Worm (Caenorhabditis elegans) whole organism, young adult: ENCODE results near the gene mog-4.

Experiments
- F10E7.11 ChIP-seq: sonication (generic microtip); optimal IDR thresholded peaks from 2 replicates; lab custom pipeline; 2017; ENCODE audit warnings: mild to moderate bottlenecking, missing genetic modification characterization, moderate library complexity, missing compliant biosample characterization
- F33H1.4 ChIP-seq: fragments of 200-800 bp; sonication (Bioruptor generic); IDR thresholded peaks from 2 replicates; pipeline ENCODE4 v1.3.6; 2022; ENCODE audit warnings: missing genetic modification reagents, missing genetic modification characterization, missing compliant biosample characterization
- Y67H2A.10 ChIP-seq: fragments of 200-800 bp; sonication (Bioruptor generic); conservative IDR thresholded peaks from 2 replicates; pipeline ENCODE4 v1.3.6; 2022; ENCODE audit warnings: missing genetic modification reagents, missing genetic modification characterization, missing compliant biosample characterization
- dpl-1 ChIP-seq: fragments of 150-350 bp; optimal IDR thresholded peaks from 2 replicates; lab custom pipeline; 2014; ENCODE audit warnings: missing biosample characterization, missing genetic modification reagents, missing genetic modification characterization
- nhr-120 ChIP-seq: fragments of 200-800 bp; sonication (Bioruptor generic); IDR thresholded peaks from 2 replicates; pipeline ENCODE4 v1.3.6; 2022; ENCODE audit warnings: missing genetic modification characterization, missing compliant biosample characterization
- nhr-27 ChIP-seq: fragments of 200-800 bp; sonication (Bioruptor generic); optimal IDR thresholded peaks from 2 replicates; lab custom pipeline; 2018; ENCODE audit warnings: mild to moderate bottlenecking, missing genetic modification characterization, moderate library complexity, missing compliant biosample characterization
- ztf-6 ChIP-seq: fragments of 200-800 bp; sonication (Bioruptor generic); IDR thresholded peaks from 2 replicates; pipeline ENCODE4 v1.3.6; 2022; ENCODE audit warnings: missing genetic modification reagents, missing genetic modification characterization, missing compliant biosample characterization

DNA sequence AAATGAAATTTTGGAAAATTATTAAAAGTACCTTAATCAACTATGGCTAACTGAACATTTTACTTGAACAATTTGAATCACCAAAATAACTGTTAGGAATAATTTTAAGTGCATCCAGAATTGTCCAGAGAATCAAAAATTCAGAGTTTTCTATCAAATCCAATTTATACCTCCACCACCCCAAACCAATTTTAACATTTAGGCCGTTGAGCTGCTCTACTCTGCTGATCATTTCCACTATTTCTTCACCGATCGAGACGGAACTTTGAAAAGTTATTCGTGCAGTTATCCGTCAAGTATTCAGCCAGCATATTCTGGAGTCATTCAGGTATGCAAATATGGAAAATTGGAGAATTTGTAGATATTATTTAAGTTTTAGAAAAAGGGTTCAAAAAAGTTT lies 47.1 kb upstream of the mog-4 start:
- TF ChIP-seq nhr-27 (no peak), F33H1.4 (no peak), nhr-120 (GFP tag; lab: Robert Waterston, UW) (no peak), dpl-1 (GFP tag; lab: Kevin White, UChicago) (no peak), Y67H2A.10 (no peak), ztf-6 (GFP tag; lab: Robert Waterston, UW) (no peak), F10E7.11 (tag; lab: Kevin White, UChicago) (no peak)
